Fruit fly (Drosophila melanogaster): ENCODE measurements around the gene Brd.

DNA sequence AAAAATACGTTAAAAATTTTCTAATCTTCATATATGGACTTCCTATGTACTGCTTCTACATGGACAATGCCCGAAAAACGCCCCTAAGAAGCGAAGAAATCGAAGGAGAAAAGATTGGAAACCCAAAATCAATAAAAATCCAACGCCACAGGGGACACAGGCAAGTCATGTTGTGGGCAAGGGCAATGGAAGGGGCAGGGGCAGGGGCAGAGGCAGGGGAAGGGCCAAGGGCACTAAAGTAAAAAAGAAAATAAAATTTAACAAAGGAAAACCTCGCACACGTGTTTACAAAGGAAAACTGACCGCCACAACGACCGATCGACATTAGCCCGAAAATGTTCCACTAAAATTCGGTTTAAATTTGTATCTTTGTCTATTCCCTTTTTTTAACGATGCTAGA lies 9.7 kb upstream of the Brd start:
- TF ChIP-seq CG8478 (optimal IDR thresholded peaks at IDR 0.05): no peak
- TF ChIP-seq CTCF (optimal IDR thresholded peaks at IDR 0.05): no peak
